Fruit fly (Drosophila melanogaster) whole organism, wandering third instar larva: ENCODE results near the gene CG31848.
A peak's percentile ranks its signal among the peaks of the same experiment; 100 is the strongest.

Experiments
- HLH106 ChIP-seq: fragments of 200-800 bp; optimal IDR thresholded peaks from 3 replicates; lab custom pipeline; 2019; ENCODE audit warnings: missing biosample characterization, mild to moderate bottlenecking, missing genetic modification characterization, moderate library complexity
- Hnf4 ChIP-seq: fragments of 200-800 bp; sonication (Bioruptor generic); optimal IDR thresholded peaks from 2 replicates; lab custom pipeline; 2016; ENCODE audit warnings: missing biosample characterization, mild to moderate bottlenecking, missing genetic modification characterization
- Hr83 ChIP-seq: fragments of 200-300 bp; sonication (Bioruptor generic); optimal IDR thresholded peaks from 2 replicates; lab custom pipeline; 2016; ENCODE audit warnings: missing biosample characterization, mild to moderate bottlenecking, missing genetic modification characterization, moderate library complexity; ENCODE audit not compliant: poor library complexity, severe bottlenecking
- Myc ChIP-seq: fragments of >200 bp; optimal IDR thresholded peaks from 2 replicates; lab custom pipeline; 2017
- OdsH ChIP-seq: fragments of 200-800 bp; sonication (Bioruptor generic); optimal IDR thresholded peaks from 2 replicates; lab custom pipeline; 2016; ENCODE audit warnings: missing biosample characterization, mild to moderate bottlenecking, missing genetic modification characterization
- Rel ChIP-seq, 2 experiments: fragments of 200-800 bp; sonication (Bioruptor generic) in 1 of 2; optimal IDR thresholded peaks; 2 replicates in 1 of 2; 3 replicates in 1 of 2; lab custom pipeline; 2016 to 2019; ENCODE audit warnings: mild to moderate bottlenecking in 2 of 2, missing biosample characterization in 2 of 2, missing genetic modification characterization in 2 of 2, moderate library complexity in 1 of 2
- br ChIP-seq: fragments of 200-800 bp; sonication (Bioruptor generic); optimal IDR thresholded peaks from 2 replicates; lab custom pipeline; 2016; ENCODE audit warnings: missing biosample characterization, missing genetic modification characterization
- brk ChIP-seq: fragments of 200-800 bp; sonication (Bioruptor generic); optimal IDR thresholded peaks from 2 replicates; lab custom pipeline; 2016; ENCODE audit warnings: missing biosample characterization, mild to moderate bottlenecking, missing genetic modification characterization
- dl ChIP-seq, 2 experiments: fragments of 175-275, 200-275 bp in 1 of 2; fragments of 200-275 bp in 1 of 2; sonication (Bioruptor generic); optimal IDR thresholded peaks; lab custom pipeline; 2018; ENCODE audit warnings: mild to moderate bottlenecking in 2 of 2, missing biosample characterization in 2 of 2, missing genetic modification characterization in 2 of 2, moderate library complexity in 2 of 2; ENCODE audit not compliant: partially characterized antibody in 2 of 2, insufficient read depth in 1 of 2
- ey ChIP-seq: fragments of 200-800 bp; sonication (Bioruptor generic); optimal IDR thresholded peaks from 2 replicates; lab custom pipeline; 2016; ENCODE audit warnings: missing biosample characterization, missing genetic modification characterization
- foxo ChIP-seq, 2 experiments: fragments of 200-800 bp; sonication (Bioruptor generic); optimal IDR thresholded peaks; 2 replicates in 1 of 2; 3 replicates in 1 of 2; lab custom pipeline; 2016 to 2017; ENCODE audit warnings: missing biosample characterization in 2 of 2, missing genetic modification characterization in 2 of 2
- fru ChIP-seq: fragments of 200-800 bp; sonication (Bioruptor generic); optimal IDR thresholded peaks from 3 replicates; lab custom pipeline; 2016; ENCODE audit warnings: missing biosample characterization, mild to moderate bottlenecking, missing genetic modification characterization
- h ChIP-seq: fragments of 200-800 bp; sonication (Bioruptor generic); optimal IDR thresholded peaks from 3 replicates; lab custom pipeline; 2016; ENCODE audit warnings: missing biosample characterization, mild to moderate bottlenecking, missing genetic modification characterization
- jim ChIP-seq: fragments of 175-275, 200-325 bp; sonication (Bioruptor generic); optimal IDR thresholded peaks from 2 replicates; lab custom pipeline; 2016; ENCODE audit warnings: missing biosample characterization, mild to moderate bottlenecking, missing genetic modification characterization
- psq ChIP-seq: fragments of 200-800 bp; sonication (Bioruptor generic); optimal IDR thresholded peaks from 3 replicates; lab custom pipeline; 2017; ENCODE audit warnings: missing biosample characterization, mild to moderate bottlenecking, missing genetic modification characterization, moderate library complexity
- usp ChIP-seq: fragments of >200 bp; optimal IDR thresholded peaks from 2 replicates; lab custom pipeline; 2017; ENCODE audit warnings: missing biosample characterization, missing genetic modification characterization
- woc ChIP-seq: sonication (Bioruptor generic); optimal IDR thresholded peaks from 2 replicates; lab custom pipeline; 2016; ENCODE audit warnings: missing biosample characterization, mild to moderate bottlenecking, missing genetic modification characterization

CG31848 gene

DNA sequence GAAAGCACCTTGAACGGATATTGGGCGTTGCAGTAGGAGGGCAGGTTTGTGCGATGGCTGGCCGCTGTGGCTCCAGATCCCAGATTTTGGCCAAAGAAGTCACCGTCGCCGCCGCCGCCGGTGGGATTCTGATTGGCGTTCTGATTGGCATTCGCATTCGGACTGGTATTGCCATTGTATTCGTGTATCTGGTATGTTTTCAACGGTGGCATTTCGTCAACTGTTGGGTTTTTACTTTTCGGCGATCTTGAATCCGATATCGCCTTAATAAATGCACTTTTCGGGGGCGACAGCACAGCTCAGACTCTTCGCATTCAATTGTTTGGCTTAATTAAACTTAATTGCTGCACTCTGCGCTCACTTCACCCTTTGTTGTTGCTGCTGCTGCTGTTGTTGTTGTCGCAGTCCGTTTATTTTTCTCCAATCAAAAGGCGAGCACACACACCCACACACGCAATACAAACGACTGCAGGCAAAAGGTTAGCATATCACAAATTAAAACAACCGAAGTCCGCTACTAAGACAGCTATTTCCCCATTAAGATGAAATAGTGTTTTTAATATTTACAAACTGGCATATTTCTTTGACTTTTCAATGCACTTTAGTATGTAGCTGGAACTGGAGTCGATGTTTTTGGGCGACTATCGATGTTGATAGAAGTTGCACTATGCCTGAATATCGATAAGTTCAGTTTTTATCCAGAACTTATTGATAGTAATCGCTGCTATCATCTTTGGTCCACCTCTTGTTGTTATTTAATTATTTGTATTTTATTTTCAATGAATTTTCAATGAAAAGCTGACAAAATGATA is 46.2 kb downstream of the CG31848 start, which contains the start of the genes CG9426 and mRF1 (continued):
- TF ChIP-seq dl (GFP tag; optimal IDR thresholded peaks at IDR 0.05; lab: Kevin White, UChicago; ENCODE audit: insufficient read depth in 1 of 2, partially characterized antibody in 2 of 2) (no peak), usp (GFP tag; lab: Kevin White, UChicago) (no peak)

dm6 chr2L:13215640-13216129 is 50.0 kb downstream of the CG31848 start:
- peak; percentile 69 for TF ChIP-seq fru (GFP tag; lab: Kevin White, UChicago)
- TF ChIP-seq Hnf4 (GFP tag; lab: Kevin White, UChicago) = peak; percentile 82
- TF ChIP-seq OdsH (GFP tag; lab: Kevin White, UChicago) = peak; percentile 25
- peak; percentile 6 for TF ChIP-seq ey (GFP tag; lab: Kevin White, UChicago)
- TF ChIP-seq h (GFP tag; lab: Kevin White, UChicago) = peak; percentile 77
- TF ChIP-seq HLH106 = peak; percentile 43
- peak; percentile 55 for TF ChIP-seq woc (GFP tag; lab: Kevin White, UChicago)
- peak in 1 of 2 experiments; percentile 61 for TF ChIP-seq foxo (GFP tag; optimal IDR thresholded peaks at IDR 0.05; lab: Kevin White, UChicago)
- peak; percentile 5 for TF ChIP-seq Myc (lab: Kevin White, UChicago)
- TF ChIP-seq psq (GFP tag; lab: Kevin White, UChicago) = peak; percentile 9
- peak; percentile 2 for TF ChIP-seq Hr83 (GFP tag; lab: Kevin White, UChicago)
- TF ChIP-seq br (GFP tag; lab: Kevin White, UChicago) = peak; percentile 64
- peak; percentile 26 for TF ChIP-seq jim (GFP tag; lab: Kevin White, UChicago)
- TF ChIP-seq, all 38 proteins: peak for 13; not testable (repeated sequence) for 25

- TF ChIP-seq Rel (GFP tag; optimal IDR thresholded peaks at IDR 0.05; lab: Kevin White, UChicago) (no peak), Rel (tag; optimal IDR thresholded peaks at IDR 0.05; lab: Kevin White, UChicago) (peak; percentile 69), brk (no peak)
Measured at dm6 chr2L:13215010-13215409, 50.7 kb downstream of the CG31848 start, which contains the start of gene kek4. Gene kek4, minus strand, starts transcription at chr2L:13215350.
